Worm (Caenorhabditis elegans) whole organism, L3 larva: Measurements from ENCODE around the gene skr-9.

Experiments
- ama-1 ChIP-seq: fragments of 150-350 bp; optimal IDR thresholded peaks from 2 replicates; lab custom pipeline; 2018
- ceh-28 ChIP-seq: fragments of 150-350 bp; optimal IDR thresholded peaks from 2 replicates; lab custom pipeline; 2014; ENCODE audit warnings: missing biosample characterization, missing genetic modification reagents, missing genetic modification characterization
- egl-27 ChIP-seq: sonication (generic microtip); optimal IDR thresholded peaks from 4 replicates; lab custom pipeline; 2017; ENCODE audit warnings: missing biosample characterization, missing genetic modification reagents, missing genetic modification characterization
- egl-5 ChIP-seq: fragments of 150-350 bp; optimal IDR thresholded peaks from 2 replicates; lab custom pipeline; 2017; ENCODE audit warnings: missing biosample characterization, missing genetic modification reagents, missing genetic modification characterization, inconsistent platforms
- elt-1 ChIP-seq: fragments of 150-350 bp; optimal IDR thresholded peaks from 2 replicates; lab custom pipeline; 2014; ENCODE audit warnings: missing biosample characterization, missing genetic modification characterization
- fkh-10 ChIP-seq: sonication (generic microtip); optimal IDR thresholded peaks from 2 replicates; lab custom pipeline; 2017; ENCODE audit warnings: missing biosample characterization, missing genetic modification reagents, missing genetic modification characterization
- lin-39 ChIP-seq: fragments of 150-350 bp; optimal IDR thresholded peaks from 2 replicates; lab custom pipeline; 2018; ENCODE audit warnings: missing biosample characterization, missing genetic modification reagents, missing genetic modification characterization
- nhr-28 ChIP-seq: fragments of 150-350 bp; optimal IDR thresholded peaks from 2 replicates; lab custom pipeline; 2014; ENCODE audit warnings: missing biosample characterization, missing genetic modification characterization
- tbx-2 ChIP-seq: sonication (generic microtip); optimal IDR thresholded peaks from 2 replicates; lab custom pipeline; 2016; ENCODE audit warnings: mild to moderate bottlenecking, missing genetic modification characterization, missing compliant biosample characterization

ce11 chrIV:17162515-17162914 is 858 bp upstream of the skr-9 start, which contains the start of gene skr-13:
- TF ChIP-seq lin-39 (tag; lab: Kevin White, UChicago) (no peak), tbx-2 (tag; lab: Kevin White, UChicago) (no peak), fkh-10 (GFP tag; lab: Kevin White, UChicago) (no peak), egl-5 (no peak), ama-1 (lab: Kevin White, UChicago) (no peak), ceh-28 (tag; lab: Kevin White, UChicago) (no peak), elt-1 (tag; lab: Kevin White, UChicago) (no peak), egl-27 (tag; lab: Kevin White, UChicago) (no peak), nhr-28 (tag; lab: Kevin White, UChicago) (no peak)
